Fruit fly (Drosophila melanogaster) whole organism, embryonic: Measurements from ENCODE around the gene CG4230.

Experiments
- Ada2b ChIP-seq: fragments of 200-800 bp; sonication (Bioruptor generic); IDR thresholded peaks from 2 replicates; pipeline ENCODE4 v1.3.6; 2022; ENCODE audit warnings: missing biosample characterization, missing genetic modification characterization
- Atf3 ChIP-seq: fragments of 200-800 bp; sonication (Bioruptor generic); optimal IDR thresholded peaks from 3 replicates; lab custom pipeline; 2016; ENCODE audit warnings: missing biosample characterization, missing genetic modification characterization
- BEAF-32 ChIP-seq: fragments of 200-800 bp; sonication (Bioruptor generic); optimal IDR thresholded peaks from 3 replicates; lab custom pipeline; 2017; ENCODE audit warnings: missing biosample characterization, missing genetic modification characterization, mild to moderate bottlenecking, moderate library complexity, missing genetic modification reagents
- CG10147 ChIP-seq: fragments of 200-800 bp; sonication (Bioruptor generic); optimal IDR thresholded peaks from 2 replicates; lab custom pipeline; 2019; ENCODE audit warnings: missing biosample characterization, mild to moderate bottlenecking, missing genetic modification characterization, moderate library complexity
- CG10274 ChIP-seq: fragments of 200-800 bp; sonication (Bioruptor generic); optimal IDR thresholded peaks from 3 replicates; lab custom pipeline; 2017; ENCODE audit warnings: missing biosample characterization, mild to moderate bottlenecking, missing genetic modification characterization
- CG11723 ChIP-seq: fragments of 200-800 bp; sonication (Bioruptor generic); optimal IDR thresholded peaks from 2 replicates; lab custom pipeline; 2017; ENCODE audit warnings: missing biosample characterization, mild to moderate bottlenecking, missing genetic modification characterization
- CG12236 ChIP-seq: fragments of 200-800 bp; sonication (Bioruptor generic); optimal IDR thresholded peaks from 2 replicates; lab custom pipeline; 2016; ENCODE audit warnings: missing biosample characterization, missing genetic modification characterization
- CG12744 ChIP-seq: fragments of 200-800 bp; sonication (Bioruptor generic); optimal IDR thresholded peaks from 2 replicates; lab custom pipeline; 2016; ENCODE audit warnings: missing biosample characterization, missing genetic modification characterization
- CG13424 ChIP-seq: fragments of 200-800 bp; sonication (Bioruptor generic); optimal IDR thresholded peaks from 2 replicates; lab custom pipeline; 2019; ENCODE audit warnings: missing biosample characterization, mild to moderate bottlenecking, missing genetic modification characterization, moderate library complexity
- CG15479 ChIP-seq: fragments of 200-800 bp; sonication (Bioruptor generic); optimal IDR thresholded peaks from 3 replicates; lab custom pipeline; 2019; ENCODE audit warnings: missing biosample characterization, mild to moderate bottlenecking, missing genetic modification characterization, moderate library complexity
- CG17385 ChIP-seq: fragments of 200-800 bp; sonication (Bioruptor generic); optimal IDR thresholded peaks from 3 replicates; lab custom pipeline; 2018; ENCODE audit warnings: missing biosample characterization, mild to moderate bottlenecking, missing genetic modification characterization
- CG17829 ChIP-seq: fragments of 200-800 bp; optimal IDR thresholded peaks from 2 replicates; lab custom pipeline; 2019; ENCODE audit warnings: missing biosample characterization, mild to moderate bottlenecking, missing genetic modification characterization, moderate library complexity
- CG18262 ChIP-seq: fragments of 200-800 bp; optimal IDR thresholded peaks from 3 replicates; lab custom pipeline; 2019; ENCODE audit warnings: missing biosample characterization, mild to moderate bottlenecking, missing genetic modification characterization, moderate library complexity
- CG33557 ChIP-seq: fragments of 200-800 bp; sonication (Bioruptor generic); optimal IDR thresholded peaks from 2 replicates; lab custom pipeline; 2019; ENCODE audit warnings: missing biosample characterization, mild to moderate bottlenecking, missing genetic modification characterization, moderate library complexity
- CG3995 ChIP-seq: fragments of 200-800 bp; sonication (Bioruptor generic); optimal IDR thresholded peaks from 3 replicates; lab custom pipeline; 2016; ENCODE audit warnings: missing biosample characterization, missing genetic modification characterization
- CG42726 ChIP-seq: fragments of 200-800 bp; sonication (Bioruptor generic); IDR thresholded peaks from 2 replicates; pipeline ENCODE4 v1.3.6; 2022; ENCODE audit warnings: missing biosample characterization, missing genetic modification characterization; ENCODE audit not compliant: partially characterized antibody
- CG4617 ChIP-seq: fragments of 200-800 bp; sonication (Bioruptor generic); optimal IDR thresholded peaks from 3 replicates; lab custom pipeline; 2016; ENCODE audit warnings: missing biosample characterization, missing genetic modification characterization, borderline replicate concordance
- CG4707 ChIP-seq: fragments of 200-800 bp; sonication (Bioruptor generic); optimal IDR thresholded peaks from 2 replicates; lab custom pipeline; 2018; ENCODE audit warnings: missing biosample characterization, mild to moderate bottlenecking, missing genetic modification characterization, moderate library complexity
- CG4730 ChIP-seq: fragments of 200-800 bp; sonication (Bioruptor generic); IDR thresholded peaks from 2 replicates; pipeline ENCODE4 v1.3.6; 2022; ENCODE audit warnings: missing biosample characterization, missing genetic modification characterization
- CG6683 ChIP-seq: fragments of 200-800 bp; sonication (Bioruptor generic); optimal IDR thresholded peaks from 2 replicates; lab custom pipeline; 2017; ENCODE audit warnings: missing biosample characterization, mild to moderate bottlenecking, missing genetic modification characterization, missing genetic modification reagents
- CG6791 ChIP-seq: fragments of 200-800 bp; sonication (Bioruptor generic); IDR thresholded peaks from 3 replicates; pipeline ENCODE4 v1.3.6; 2022; ENCODE audit warnings: missing biosample characterization, missing genetic modification characterization; ENCODE audit not compliant: partially characterized antibody
- CG7786 ChIP-seq: fragments of 200-800 bp; sonication (Bioruptor generic); optimal IDR thresholded peaks from 2 replicates; lab custom pipeline; 2016; ENCODE audit warnings: missing biosample characterization, missing genetic modification characterization
- CG7963 ChIP-seq: fragments of 200-800 bp; sonication (Bioruptor generic); IDR thresholded peaks from 3 replicates; pipeline ENCODE4 v1.3.6; 2022; ENCODE audit warnings: missing biosample characterization, missing genetic modification characterization; ENCODE audit not compliant: partially characterized antibody
- CG8388 ChIP-seq: fragments of 200-800 bp; sonication (Bioruptor generic); optimal IDR thresholded peaks from 2 replicates; lab custom pipeline; 2019; ENCODE audit warnings: missing biosample characterization, mild to moderate bottlenecking, missing genetic modification characterization, moderate library complexity
- CoRest ChIP-seq: fragments of 200-800 bp; sonication (Bioruptor generic); optimal IDR thresholded peaks from 3 replicates; lab custom pipeline; 2018; ENCODE audit warnings: missing biosample characterization, mild to moderate bottlenecking, missing genetic modification characterization, moderate library complexity
- Doc3 ChIP-seq: fragments of 200-800 bp; sonication (Bioruptor generic); IDR thresholded peaks from 3 replicates; pipeline ENCODE4 v1.3.6; 2022; ENCODE audit warnings: missing biosample characterization, missing genetic modification characterization; ENCODE audit not compliant: partially characterized antibody
- ERR ChIP-seq: fragments of 200-800 bp; sonication (Bioruptor generic); optimal IDR thresholded peaks from 2 replicates; lab custom pipeline; 2016; ENCODE audit warnings: missing biosample characterization, missing genetic modification characterization
- Hr51 ChIP-seq, 2 experiments: fragments of 200-800 bp; sonication (Bioruptor generic); optimal IDR thresholded peaks; 2 replicates in 1 of 2; 3 replicates in 1 of 2; lab custom pipeline; 2016 to 2018; ENCODE audit warnings: missing biosample characterization in 2 of 2, missing genetic modification characterization in 2 of 2, mild to moderate bottlenecking in 1 of 2, moderate library complexity in 1 of 2
- NC2α ChIP-seq: fragments of 200-800 bp; sonication (Bioruptor generic); optimal IDR thresholded peaks from 2 replicates; lab custom pipeline; 2016; ENCODE audit warnings: missing biosample characterization, missing genetic modification characterization
- NK7.1 ChIP-seq: fragments of 200-800 bp; sonication (Bioruptor generic); optimal IDR thresholded peaks from 3 replicates; lab custom pipeline; 2016; ENCODE audit warnings: missing biosample characterization, missing genetic modification characterization
- Nf-YB ChIP-seq: fragments of 200-800 bp; sonication (Bioruptor generic); optimal IDR thresholded peaks from 3 replicates; lab custom pipeline; 2019; ENCODE audit warnings: missing biosample characterization, mild to moderate bottlenecking, missing genetic modification characterization, moderate library complexity
- Oaz ChIP-seq: fragments of 200-800 bp; sonication (Bioruptor generic); IDR thresholded peaks from 2 replicates; pipeline ENCODE4 v1.3.6; 2022; ENCODE audit warnings: missing biosample characterization, missing genetic modification characterization
- Sin3A ChIP-seq: fragments of >200 bp; optimal IDR thresholded peaks from 2 replicates; lab custom pipeline; 2018
- Tbp ChIP-seq: fragments of >200 bp; optimal IDR thresholded peaks from 2 replicates; lab custom pipeline; 2018; ENCODE audit warnings: missing biosample characterization, missing genetic modification characterization
- abd-A ChIP-seq: fragments of 200-800 bp; sonication (Bioruptor generic); optimal IDR thresholded peaks from 3 replicates; lab custom pipeline; 2019; ENCODE audit warnings: missing biosample characterization, mild to moderate bottlenecking, missing genetic modification characterization, moderate library complexity
- cg ChIP-seq: fragments of 200-800 bp; sonication (Bioruptor generic); optimal IDR thresholded peaks from 3 replicates; lab custom pipeline; 2019; ENCODE audit warnings: missing biosample characterization, mild to moderate bottlenecking, missing genetic modification characterization, moderate library complexity
- corto ChIP-seq: fragments of 200-800 bp; sonication (Bioruptor generic); optimal IDR thresholded peaks from 2 replicates; lab custom pipeline; 2016; ENCODE audit warnings: missing biosample characterization, mild to moderate bottlenecking, missing genetic modification characterization, moderate library complexity
- ems ChIP-seq: fragments of 200-800 bp; sonication (Bioruptor generic); optimal IDR thresholded peaks from 3 replicates; lab custom pipeline; 2016; ENCODE audit warnings: missing biosample characterization, missing genetic modification characterization
- gce ChIP-seq: fragments of 200-800 bp; sonication (Bioruptor generic); IDR thresholded peaks from 3 replicates; pipeline ENCODE4 v1.3.6; 2022; ENCODE audit warnings: missing biosample characterization, missing genetic modification characterization
- klu ChIP-seq: fragments of 200-800 bp; sonication (Bioruptor generic); IDR thresholded peaks from 2 replicates; pipeline ENCODE4 v1.3.6; 2022; ENCODE audit warnings: missing biosample characterization, missing genetic modification characterization
- nmo ChIP-seq: fragments of 200-800 bp; sonication (Bioruptor generic); optimal IDR thresholded peaks from 2 replicates; lab custom pipeline; 2018; ENCODE audit warnings: missing biosample characterization, mild to moderate bottlenecking, missing genetic modification characterization, moderate library complexity
- prd ChIP-seq, 3 experiments: fragments of >200 bp in 2 of 3; fragments of 200-800 bp in 1 of 3; sonication (Bioruptor generic) in 1 of 3; optimal IDR thresholded peaks in 2 of 3; IDR thresholded peaks in 1 of 3; 2 replicates in 2 of 3; 3 replicates in 1 of 3; pipeline versions ENCODE4 v1.3.6 to Lab custom; 2017 to 2022; ENCODE audit warnings: missing biosample characterization in 1 of 3, missing genetic modification characterization in 1 of 3
- ro ChIP-seq: fragments of 200-800 bp; sonication (Bioruptor generic); IDR thresholded peaks from 2 replicates; pipeline ENCODE4 v1.3.6; 2022; ENCODE audit warnings: missing biosample characterization, missing genetic modification characterization
- seq ChIP-seq: fragments of 200-800 bp; sonication (Bioruptor generic); IDR thresholded peaks from 2 replicates; pipeline ENCODE4 v1.3.6; 2022; ENCODE audit warnings: missing biosample characterization, missing genetic modification characterization
- shn ChIP-seq: fragments of 200-800 bp; sonication (Bioruptor generic); optimal IDR thresholded peaks from 3 replicates; lab custom pipeline; 2016; ENCODE audit warnings: missing biosample characterization, missing genetic modification characterization
- tna ChIP-seq: fragments of 200-800 bp; sonication (Bioruptor generic); IDR thresholded peaks from 2 replicates; pipeline ENCODE4 v1.3.6; 2022; ENCODE audit warnings: missing biosample characterization, missing genetic modification characterization; ENCODE audit not compliant: partially characterized antibody
- tup ChIP-seq: fragments of 200-800 bp; sonication (Bioruptor generic); optimal IDR thresholded peaks from 2 replicates; lab custom pipeline; 2016; ENCODE audit warnings: missing biosample characterization, mild to moderate bottlenecking, missing genetic modification characterization, moderate library complexity

Gene CG4230

DNA sequence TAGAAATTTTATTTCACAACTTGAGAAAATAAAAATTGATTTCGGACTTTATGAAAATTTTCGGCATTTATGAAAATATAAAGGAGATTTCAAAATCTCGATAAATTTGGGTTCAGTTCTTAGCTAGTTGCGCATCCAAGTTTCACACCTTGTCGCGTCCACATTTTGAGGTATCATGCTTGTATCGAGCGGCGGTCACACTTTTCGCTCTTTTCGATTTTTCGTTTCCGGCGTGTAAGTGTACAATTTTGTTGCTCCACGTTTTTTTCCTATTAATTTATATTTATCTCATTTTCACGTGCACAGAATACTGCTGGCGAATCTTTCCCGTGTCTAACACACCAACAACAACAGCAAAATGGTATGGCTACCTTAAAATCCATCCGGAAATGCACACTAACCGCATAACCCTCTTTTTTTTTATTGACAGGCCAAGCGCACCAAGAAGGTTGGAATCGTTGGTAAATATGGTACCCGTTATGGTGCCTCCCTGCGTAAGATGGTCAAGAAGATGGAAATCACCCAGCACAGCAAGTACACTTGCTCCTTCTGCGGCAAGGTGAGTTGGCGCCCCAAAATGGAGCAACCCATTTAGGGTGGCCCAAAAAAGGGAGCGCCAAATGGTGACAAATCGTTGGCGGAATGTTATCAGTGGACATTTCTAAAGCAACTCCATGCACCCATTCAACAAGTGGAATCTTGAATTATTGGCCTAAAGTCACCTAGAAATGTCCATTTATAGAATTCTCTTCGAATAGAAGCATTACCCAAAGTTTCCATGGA is 25.0 kb upstream of the CG4230 start, which contains the start of gene RpL37A (continued):
- peak; percentile 47 for TF ChIP-seq shn (GFP tag; lab: Kevin White, UChicago)
- TF ChIP-seq CG4617 (GFP tag; lab: Kevin White, UChicago) = peak; percentile 41
- peak; percentile 85 for TF ChIP-seq ems (GFP tag; lab: Kevin White, UChicago)
- TF ChIP-seq NK7.1 (GFP tag; lab: Kevin White, UChicago) = peak; percentile 67
- peak; percentile 81 for TF ChIP-seq nmo (GFP tag; lab: Kevin White, UChicago)
- peak; percentile 43; the same call in 1 of the 2 replicates for TF ChIP-seq Ada2b (GFP tag; lab: Robert Waterston, UW)
- peak; percentile 78; the same call in 2 of the 3 replicates for TF ChIP-seq gce (GFP tag; lab: Robert Waterston, UW)
- peak; percentile 65 for TF ChIP-seq CG33557 (GFP tag; lab: Kevin White, UChicago)
- TF ChIP-seq klu (GFP tag; lab: Robert Waterston, UW) = peak; percentile 33; the same call in 1 of the 2 replicates
- TF ChIP-seq cg (GFP tag; lab: Kevin White, UChicago) = no peak
- TF ChIP-seq corto (GFP tag; lab: Kevin White, UChicago) = peak; percentile 7
- TF ChIP-seq CG11723 (GFP tag; lab: Kevin White, UChicago) = peak; percentile 80
- no peak for TF ChIP-seq tna (GFP tag; lab: Robert Waterston, UW)
- TF ChIP-seq abd-A (tag; lab: Kevin White, UChicago) = no peak
- no peak for TF ChIP-seq CG15479 (GFP tag; lab: Kevin White, UChicago)
- TF ChIP-seq CG12236 = peak; percentile 43
- TF ChIP-seq ERR (GFP tag; lab: Kevin White, UChicago) = peak; percentile 55
- TF ChIP-seq CG10147 (GFP tag; lab: Kevin White, UChicago) = peak; percentile 67
- TF ChIP-seq seq (GFP tag; lab: Robert Waterston, UW) = peak; percentile 80
- peak; percentile 30 for TF ChIP-seq tup
- TF ChIP-seq CG3995 (GFP tag; lab: Kevin White, UChicago) = peak; percentile 64
- TF ChIP-seq Hr51 (GFP tag; optimal IDR thresholded peaks at IDR 0.05; lab: Kevin White, UChicago) = peak; percentile 58 to 81
- peak; percentile 73 for TF ChIP-seq NC2α (GFP tag; lab: Kevin White, UChicago)
- peak; percentile 68 for TF ChIP-seq CoRest (tag; lab: Kevin White, UChicago)
- TF ChIP-seq CG4730 = no peak
- no peak for TF ChIP-seq Tbp
- peak; percentile 49 for TF ChIP-seq CG8388 (GFP tag; lab: Kevin White, UChicago)
- TF ChIP-seq CG13424 = peak; percentile 28
- TF ChIP-seq prd (optimal IDR thresholded peaks at IDR 0.05; lab: Kevin White, UChicago) = no peak
- no peak; the same call in 2 of the 3 replicates for TF ChIP-seq prd (GFP tag; IDR thresholded peaks at IDR 0.05; lab: Robert Waterston, UW)
- no peak for TF ChIP-seq Doc3 (GFP tag; lab: Robert Waterston, UW)
- TF ChIP-seq BEAF-32 (GFP tag; lab: Kevin White, UChicago) = peak; percentile 56
- TF ChIP-seq CG6791 (GFP tag; lab: Robert Waterston, UW) = 0 out of 3 replicates have a peak, but pooled peaks have one; percentile 11
- peak; percentile 33 for TF ChIP-seq Sin3A (lab: Kevin White, UChicago)
- TF ChIP-seq CG17385 (GFP tag; lab: Kevin White, UChicago) = peak; percentile 65
- TF ChIP-seq CG7786 (GFP tag; lab: Kevin White, UChicago) = peak; percentile 35
- peak; percentile 69 for TF ChIP-seq CG10274 (GFP tag; lab: Kevin White, UChicago)
- TF ChIP-seq CG4707 = peak; percentile 53
- TF ChIP-seq CG6683 (GFP tag; lab: Kevin White, UChicago) = peak; percentile 64
- peak; percentile 25; the same call in 1 of the 2 replicates for TF ChIP-seq Oaz
- peak; percentile 84 for TF ChIP-seq CG17829 (tag; lab: Kevin White, UChicago)
- peak; percentile 69 for TF ChIP-seq CG18262 (tag; lab: Kevin White, UChicago)
- peak; percentile 68 for TF ChIP-seq Nf-YB (GFP tag; lab: Kevin White, UChicago)
- no peak for TF ChIP-seq Atf3
- no peak for TF ChIP-seq CG7963 (GFP tag; lab: Robert Waterston, UW)
- TF ChIP-seq ro (GFP tag; lab: Robert Waterston, UW) = no peak
- peak; percentile 71 for TF ChIP-seq CG12744 (GFP tag; lab: Kevin White, UChicago)
- peak; percentile 65 for TF ChIP-seq CG42726
